Worm (Caenorhabditis elegans) whole organism, early embryonic: ENCODE measurements around the gene pfs-2.

Experiments
- F13C5.2 ChIP-seq: sonication (generic microtip); optimal IDR thresholded peaks from 2 replicates; lab custom pipeline; 2017; ENCODE audit warnings: mild to moderate bottlenecking, missing genetic modification characterization, inconsistent platforms, missing compliant biosample characterization
- ama-1 ChIP-seq: fragments of 150-350 bp; optimal IDR thresholded peaks from 2 replicates; lab custom pipeline; 2014
- ceh-13 ChIP-seq: fragments of 200-800 bp; sonication (Bioruptor generic); optimal IDR thresholded peaks from 2 replicates; lab custom pipeline; 2018; ENCODE audit warnings: mild to moderate bottlenecking, missing genetic modification characterization, missing compliant biosample characterization
- flt-1 ChIP-seq: fragments of 200-800 bp; sonication (Bioruptor generic); IDR thresholded peaks from 2 replicates; pipeline ENCODE4 v1.3.6; 2022; ENCODE audit warnings: missing genetic modification characterization, missing compliant biosample characterization
- tbx-11 ChIP-seq: fragments of 200-800 bp; sonication (Bioruptor generic); IDR thresholded peaks from 2 replicates; pipeline ENCODE4 v1.3.6; 2022; ENCODE audit warnings: missing genetic modification characterization, missing compliant biosample characterization
- tra-4 ChIP-seq: sonication (generic microtip); optimal IDR thresholded peaks from 2 replicates; lab custom pipeline; 2017; ENCODE audit warnings: missing genetic modification characterization, missing compliant biosample characterization

ce11 chrII:14312182-14312581 is 46.0 kb upstream of the pfs-2 start:
- TF ChIP-seq ama-1 (lab: Kevin White, UChicago) (no peak), ceh-13 (no peak), flt-1 (GFP tag; lab: Robert Waterston, UW) (no peak), F13C5.2 (tag; lab: Kevin White, UChicago) (no peak), tbx-11 (GFP tag; lab: Robert Waterston, UW) (no peak), tra-4 (tag; lab: Kevin White, UChicago) (no peak)
